Fruit fly (Drosophila melanogaster) whole organism, embryonic: ENCODE results near the gene Pax.

ENCODE experiments used
- Adf1 ChIP-seq: fragments of 200-800 bp; sonication (Bioruptor generic); IDR thresholded peaks from 2 replicates; pipeline ENCODE4 v1.3.6; 2022; ENCODE audit warnings: missing biosample characterization, missing genetic modification characterization
- Bdp1 ChIP-seq: fragments of 200-800 bp; sonication (Bioruptor generic); optimal IDR thresholded peaks from 3 replicates; lab custom pipeline; 2016; ENCODE audit warnings: missing biosample characterization, missing genetic modification characterization
- CG10147 ChIP-seq: fragments of 200-800 bp; sonication (Bioruptor generic); optimal IDR thresholded peaks from 2 replicates; lab custom pipeline; 2019; ENCODE audit warnings: missing biosample characterization, mild to moderate bottlenecking, missing genetic modification characterization, moderate library complexity
- CG17385 ChIP-seq: fragments of 200-800 bp; sonication (Bioruptor generic); optimal IDR thresholded peaks from 3 replicates; lab custom pipeline; 2018; ENCODE audit warnings: missing biosample characterization, mild to moderate bottlenecking, missing genetic modification characterization
- CG17568 ChIP-seq: fragments of 200-800 bp; sonication (Bioruptor generic); optimal IDR thresholded peaks from 2 replicates; lab custom pipeline; 2018; ENCODE audit warnings: missing biosample characterization, mild to moderate bottlenecking, missing genetic modification characterization, moderate library complexity
- CG17912 ChIP-seq: fragments of 200-800 bp; sonication (Bioruptor generic); optimal IDR thresholded peaks from 2 replicates; lab custom pipeline; 2018; ENCODE audit warnings: missing biosample characterization, mild to moderate bottlenecking, missing genetic modification characterization
- CG2678 ChIP-seq: fragments of 200-800 bp; sonication (Bioruptor generic); optimal IDR thresholded peaks from 3 replicates; lab custom pipeline; 2019; ENCODE audit warnings: missing biosample characterization, mild to moderate bottlenecking, missing genetic modification characterization, moderate library complexity
- CG30403 ChIP-seq: fragments of 200-800 bp; sonication (Bioruptor generic); optimal IDR thresholded peaks from 3 replicates; lab custom pipeline; 2016; ENCODE audit warnings: missing biosample characterization, missing genetic modification characterization
- CG32772 ChIP-seq: fragments of 200-800 bp; sonication (Bioruptor generic); IDR thresholded peaks from 2 replicates; pipeline ENCODE4 v1.3.6; 2022; ENCODE audit warnings: missing biosample characterization, missing genetic modification characterization
- CG33213 ChIP-seq: fragments of 200-800 bp; sonication (Bioruptor generic); optimal IDR thresholded peaks from 3 replicates; lab custom pipeline; 2016; ENCODE audit warnings: missing biosample characterization, missing genetic modification characterization
- CG34224 ChIP-seq: fragments of 200-800 bp; sonication (Bioruptor generic); IDR thresholded peaks from 3 replicates; pipeline ENCODE4 v1.3.6; 2022; ENCODE audit warnings: missing biosample characterization, missing genetic modification characterization; ENCODE audit not compliant: partially characterized antibody
- CG3726 ChIP-seq: fragments of 200-800 bp; sonication (Bioruptor generic); IDR thresholded peaks from 3 replicates; pipeline ENCODE4, ENCODE4 v1.3.6; 2022; ENCODE audit warnings: missing biosample characterization, missing genetic modification characterization
- CG4617 ChIP-seq: fragments of 200-800 bp; sonication (Bioruptor generic); optimal IDR thresholded peaks from 3 replicates; lab custom pipeline; 2016; ENCODE audit warnings: missing biosample characterization, missing genetic modification characterization, borderline replicate concordance
- CG8924 ChIP-seq: fragments of 200-800 bp; optimal IDR thresholded peaks from 3 replicates; lab custom pipeline; 2019; ENCODE audit warnings: missing biosample characterization, mild to moderate bottlenecking, missing genetic modification characterization, moderate library complexity
- Fer2 ChIP-seq: fragments of 200-800 bp; sonication (Bioruptor generic); optimal IDR thresholded peaks from 2 replicates; lab custom pipeline; 2018; ENCODE audit warnings: missing biosample characterization, mild to moderate bottlenecking, missing genetic modification characterization, moderate library complexity
- HHEX ChIP-seq: fragments of 200-800 bp; sonication (Bioruptor generic); optimal IDR thresholded peaks from 3 replicates; lab custom pipeline; 2017; ENCODE audit warnings: missing biosample characterization, mild to moderate bottlenecking, missing genetic modification characterization, missing genetic modification reagents
- HLH3B ChIP-seq: fragments of 200-800 bp; sonication (Bioruptor generic); IDR thresholded peaks from 2 replicates; pipeline ENCODE4 v1.3.6; 2022; ENCODE audit warnings: missing biosample characterization, missing genetic modification characterization
- Hey ChIP-seq: fragments of 200-800 bp; sonication (Bioruptor generic); optimal IDR thresholded peaks from 3 replicates; lab custom pipeline; 2018; ENCODE audit warnings: missing biosample characterization, mild to moderate bottlenecking, missing genetic modification characterization
- HmgZ ChIP-seq: fragments of 200-800 bp; sonication (Bioruptor generic); optimal IDR thresholded peaks from 2 replicates; lab custom pipeline; 2018; ENCODE audit warnings: missing biosample characterization, mild to moderate bottlenecking, missing genetic modification characterization
- Meics ChIP-seq: fragments of 200-800 bp; sonication (Bioruptor generic); optimal IDR thresholded peaks from 2 replicates; lab custom pipeline; 2017; ENCODE audit warnings: missing biosample characterization, mild to moderate bottlenecking, missing genetic modification characterization
- Opbp ChIP-seq: fragments of 200-800 bp; sonication (Bioruptor generic); IDR thresholded peaks from 3 replicates; pipeline ENCODE4 v1.3.6; 2022; ENCODE audit warnings: missing biosample characterization, missing genetic modification characterization; ENCODE audit not compliant: partially characterized antibody
- Vsx1 ChIP-seq: fragments of 200-800 bp; sonication (Bioruptor generic); optimal IDR thresholded peaks from 2 replicates; lab custom pipeline; 2017; ENCODE audit warnings: missing biosample characterization, mild to moderate bottlenecking, missing genetic modification characterization, missing genetic modification reagents
- amos ChIP-seq: fragments of 200-800 bp; sonication (Bioruptor generic); IDR thresholded peaks from 2 replicates; pipeline ENCODE4 v1.3.6; 2022; ENCODE audit warnings: missing biosample characterization, missing genetic modification characterization; ENCODE audit not compliant: partially characterized antibody
- aop ChIP-seq: fragments of 200-800 bp; sonication (Bioruptor generic); IDR thresholded peaks from 2 replicates; pipeline ENCODE4 v1.3.6; 2022; ENCODE audit warnings: missing biosample characterization, missing genetic modification characterization
- az2 ChIP-seq: fragments of 200-800 bp; sonication (Bioruptor generic); optimal IDR thresholded peaks from 3 replicates; lab custom pipeline; 2016; ENCODE audit warnings: missing biosample characterization, missing genetic modification characterization
- bsh ChIP-seq, 2 experiments: fragments of 200-800 bp; sonication (Bioruptor generic); optimal IDR thresholded peaks; 2 replicates each; lab custom pipeline; 2017 to 2018; ENCODE audit warnings: mild to moderate bottlenecking in 2 of 2, missing biosample characterization in 2 of 2, missing genetic modification characterization in 2 of 2, moderate library complexity in 1 of 2
- cas ChIP-seq: fragments of 200-800 bp; sonication (Bioruptor generic); IDR thresholded peaks from 2 replicates; pipeline ENCODE4 v1.3.6; 2022; ENCODE audit warnings: missing biosample characterization, missing genetic modification characterization
- chn ChIP-seq: fragments of 200-800 bp; sonication (Bioruptor generic); optimal IDR thresholded peaks from 2 replicates; lab custom pipeline; 2016; ENCODE audit warnings: missing biosample characterization, missing genetic modification characterization
- ci ChIP-seq: fragments of 200-800 bp; sonication (Bioruptor generic); IDR thresholded peaks from 3 replicates; pipeline ENCODE4 v1.3.6; 2022; ENCODE audit warnings: missing biosample characterization, missing genetic modification characterization
- ewg ChIP-seq: fragments of 200-800 bp; sonication (Bioruptor generic); optimal IDR thresholded peaks from 3 replicates; lab custom pipeline; 2017; ENCODE audit warnings: mild to moderate bottlenecking, missing biosample characterization, missing genetic modification reagents, missing genetic modification characterization
- ftz-f1 ChIP-seq: fragments of 200-800 bp; sonication (Bioruptor generic); optimal IDR thresholded peaks from 2 replicates; lab custom pipeline; 2016; ENCODE audit warnings: missing biosample characterization, missing genetic modification characterization
- gsb-n ChIP-seq: fragments of 200-800 bp; sonication (Bioruptor generic); optimal IDR thresholded peaks from 3 replicates; lab custom pipeline; 2018; ENCODE audit warnings: missing biosample characterization, mild to moderate bottlenecking, missing genetic modification characterization
- hkb ChIP-seq, 2 experiments: fragments of 200-800 bp in 1 of 2; fragments of >200 bp in 1 of 2; sonication (Bioruptor generic) in 1 of 2; IDR thresholded peaks in 1 of 2; optimal IDR thresholded peaks in 1 of 2; 2 replicates each; pipeline versions ENCODE4 v1.3.6 to Lab custom; 2017 to 2022; ENCODE audit warnings: missing biosample characterization in 1 of 2, missing genetic modification characterization in 1 of 2
- hth ChIP-seq: fragments of >200 bp; optimal IDR thresholded peaks from 2 replicates; lab custom pipeline; 2017; ENCODE audit warnings: inconsistent platforms
- kni ChIP-seq: fragments of 200-800 bp; sonication (Bioruptor generic); optimal IDR thresholded peaks from 3 replicates; lab custom pipeline; 2017; ENCODE audit warnings: mild to moderate bottlenecking, missing biosample characterization, missing genetic modification reagents, missing genetic modification characterization
- mirr ChIP-seq: fragments of 200-800 bp; sonication (Bioruptor generic); optimal IDR thresholded peaks from 3 replicates; lab custom pipeline; 2018; ENCODE audit warnings: missing biosample characterization, mild to moderate bottlenecking, missing genetic modification characterization
- nau ChIP-seq: fragments of 200-800 bp; sonication (Bioruptor generic); optimal IDR thresholded peaks from 3 replicates; lab custom pipeline; 2017; ENCODE audit warnings: missing biosample characterization, mild to moderate bottlenecking, missing genetic modification characterization, missing genetic modification reagents
- pho ChIP-seq: fragments of 200-800 bp; sonication (Bioruptor generic); optimal IDR thresholded peaks from 2 replicates; lab custom pipeline; 2016; ENCODE audit warnings: missing biosample characterization, missing genetic modification characterization
- rib ChIP-seq: fragments of 200-800 bp; sonication (Bioruptor generic); IDR thresholded peaks from 2 replicates; pipeline ENCODE4 v1.3.6; 2022; ENCODE audit warnings: missing biosample characterization, missing genetic modification characterization
- row ChIP-seq: fragments of 200-800 bp; sonication (Bioruptor generic); IDR thresholded peaks from 3 replicates; pipeline ENCODE4 v1.3.6; 2022; ENCODE audit warnings: missing biosample characterization, missing genetic modification characterization
- run ChIP-seq: fragments of 200-800 bp; sonication (Bioruptor generic); optimal IDR thresholded peaks from 3 replicates; lab custom pipeline; 2018; ENCODE audit warnings: missing biosample characterization, mild to moderate bottlenecking, missing genetic modification characterization
- scrt ChIP-seq: fragments of 200-800 bp; sonication (Bioruptor generic); optimal IDR thresholded peaks from 2 replicates; lab custom pipeline; 2018; ENCODE audit warnings: missing biosample characterization, mild to moderate bottlenecking, missing genetic modification characterization, moderate library complexity
- sug ChIP-seq: fragments of 200-800 bp; optimal IDR thresholded peaks from 2 replicates; lab custom pipeline; 2019; ENCODE audit warnings: missing biosample characterization, mild to moderate bottlenecking, missing genetic modification characterization, moderate library complexity
- zfh1 ChIP-seq: fragments of 200-800 bp; sonication (Bioruptor generic); IDR thresholded peaks from 3 replicates; pipeline ENCODE4 v1.3.6; 2022; ENCODE audit warnings: missing biosample characterization, missing genetic modification characterization

The Pax gene

DNA sequence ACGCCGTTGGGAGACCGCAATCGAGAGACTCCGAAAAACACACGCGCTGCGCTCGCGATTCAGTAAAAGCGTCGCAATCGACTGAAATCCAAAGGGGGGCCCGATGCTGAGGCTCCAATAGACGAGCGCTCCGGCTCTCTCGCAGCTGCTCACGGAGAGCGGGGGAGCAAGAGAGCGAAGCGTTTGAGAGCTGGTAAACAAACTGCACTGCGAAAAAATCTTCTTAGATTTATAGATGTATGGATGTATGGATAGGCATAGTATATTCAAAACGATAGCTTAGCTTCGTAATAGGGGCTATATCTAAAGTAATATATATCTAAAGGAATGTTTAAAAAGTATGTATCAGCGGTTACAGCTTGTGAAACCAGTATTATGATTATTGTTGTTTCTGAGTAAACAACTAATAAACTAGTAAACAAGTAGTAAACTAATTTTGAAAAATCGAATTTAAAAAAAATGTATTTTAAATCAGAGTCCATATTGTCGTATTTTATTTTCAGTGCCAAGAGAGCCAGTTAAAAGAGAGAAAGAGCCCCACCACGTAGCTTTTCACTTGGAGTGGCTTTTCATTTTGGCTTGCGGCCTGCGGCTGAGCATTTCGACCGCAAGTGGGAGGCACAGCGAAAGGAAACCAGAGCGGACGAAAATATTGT lies 2.8 kb downstream of the Pax start, which contains the start of the genes Alp12 and CG13085 (continued):
- peak; percentile 98 for TF ChIP-seq HHEX (GFP tag; lab: Kevin White, UChicago)
- peak; percentile 99 for TF ChIP-seq row (GFP tag; lab: Robert Waterston, UW)
- peak; percentile 39 for TF ChIP-seq CG34224 (GFP tag; lab: Robert Waterston, UW)
- TF ChIP-seq CG17385 (GFP tag; lab: Kevin White, UChicago) = peak; percentile 98
- peak; percentile 94 for TF ChIP-seq mirr (GFP tag; lab: Kevin White, UChicago)
- TF ChIP-seq pho (GFP tag; lab: Kevin White, UChicago) = peak; percentile 95
- peak; percentile 88 for TF ChIP-seq CG33213 (GFP tag; lab: Kevin White, UChicago)
- peak; percentile 97 for TF ChIP-seq kni (GFP tag; lab: Kevin White, UChicago)
- peak; percentile 88 for TF ChIP-seq Bdp1
- TF ChIP-seq CG17912 = peak; percentile 81
- peak; percentile 94 for TF ChIP-seq Fer2 (tag; lab: Kevin White, UChicago)
- TF ChIP-seq CG4617 = peak; percentile 85
- TF ChIP-seq cas (GFP tag; lab: Robert Waterston, UW) = peak; percentile 82
- peak; percentile 96 for TF ChIP-seq gsb-n
- TF ChIP-seq rib (GFP tag; lab: Robert Waterston, UW) = peak; percentile 94
- peak; percentile 93 for TF ChIP-seq ci (GFP tag; lab: Robert Waterston, UW)
- TF ChIP-seq CG2678 = peak; percentile 99
- no peak; the same call in 2 of the 3 replicates for TF ChIP-seq Opbp
- peak; percentile 92 for TF ChIP-seq CG3726 (GFP tag; lab: Robert Waterston, UW)
- no peak for TF ChIP-seq hkb (optimal IDR thresholded peaks at IDR 0.05; lab: Kevin White, UChicago)
- peak; percentile 97 for TF ChIP-seq hkb (GFP tag; IDR thresholded peaks at IDR 0.05; lab: Robert Waterston, UW)
- TF ChIP-seq az2 (GFP tag; lab: Kevin White, UChicago) = peak; percentile 98
- TF ChIP-seq HmgZ (tag; lab: Kevin White, UChicago) = peak; percentile 98
- TF ChIP-seq zfh1 = peak; percentile 91
- TF ChIP-seq Hey (tag; lab: Kevin White, UChicago) = peak; percentile 84
- TF ChIP-seq run (tag; lab: Kevin White, UChicago) = peak; percentile 98
- peak; percentile 95 for TF ChIP-seq CG32772 (GFP tag; lab: Robert Waterston, UW)
- peak; percentile 99 for TF ChIP-seq Meics
- TF ChIP-seq sug = peak; percentile 98
- TF ChIP-seq CG30403 (GFP tag; lab: Kevin White, UChicago) = peak; percentile 99
- TF ChIP-seq aop = peak; percentile 36
- TF ChIP-seq nau = peak; percentile 99
- peak; percentile 97 for TF ChIP-seq CG17568 (GFP tag; lab: Kevin White, UChicago)
- TF ChIP-seq hth = no peak
- TF ChIP-seq Vsx1 = peak; percentile 96
- TF ChIP-seq CG10147 (GFP tag; lab: Kevin White, UChicago) = peak; percentile 98
- peak; percentile 67 for TF ChIP-seq ftz-f1 (GFP tag; lab: Kevin White, UChicago)
- peak; percentile 96 for TF ChIP-seq scrt (GFP tag; lab: Kevin White, UChicago)
- TF ChIP-seq amos = no peak; the same call in 1 of the 2 replicates
- peak; percentile 97 to 98 for TF ChIP-seq bsh (GFP tag; optimal IDR thresholded peaks at IDR 0.05; lab: Kevin White, UChicago)
- peak; percentile 93 for TF ChIP-seq HLH3B (GFP tag; lab: Robert Waterston, UW)
- peak; percentile 96 for TF ChIP-seq ewg (GFP tag; lab: Kevin White, UChicago)
- TF ChIP-seq chn (GFP tag; lab: Kevin White, UChicago) = peak; percentile 94
- TF ChIP-seq CG8924 (tag; lab: Kevin White, UChicago) = peak; percentile 99
- TF ChIP-seq Adf1 (GFP tag; lab: Robert Waterston, UW) = peak; percentile 83
